Worm (Caenorhabditis elegans) whole organism, early embryonic: ENCODE results near the gene Y44A6B.3.

Experiments used
- B0310.2 ChIP-seq: sonication (generic microtip); optimal IDR thresholded peaks from 2 replicates; lab custom pipeline; 2016; ENCODE audit warnings: mild to moderate bottlenecking, missing genetic modification characterization, missing compliant biosample characterization
- F13C5.2 ChIP-seq: sonication (generic microtip); optimal IDR thresholded peaks from 2 replicates; lab custom pipeline; 2017; ENCODE audit warnings: mild to moderate bottlenecking, missing genetic modification characterization, inconsistent platforms, missing compliant biosample characterization
- aly-1 ChIP-seq: sonication (generic microtip); optimal IDR thresholded peaks from 2 replicates; lab custom pipeline; 2016; ENCODE audit warnings: missing genetic modification characterization, missing compliant biosample characterization
- ama-1 ChIP-seq: fragments of 150-350 bp; optimal IDR thresholded peaks from 2 replicates; lab custom pipeline; 2014
- ceh-13 ChIP-seq: fragments of 200-800 bp; sonication (Bioruptor generic); optimal IDR thresholded peaks from 2 replicates; lab custom pipeline; 2018; ENCODE audit warnings: mild to moderate bottlenecking, missing genetic modification characterization, missing compliant biosample characterization
- ceh-36 ChIP-seq: sonication (generic microtip); optimal IDR thresholded peaks from 2 replicates; lab custom pipeline; 2016; ENCODE audit warnings: missing genetic modification characterization, inconsistent platforms, missing compliant biosample characterization
- ets-7 ChIP-seq: sonication (generic microtip); optimal IDR thresholded peaks from 2 replicates; lab custom pipeline; 2016; ENCODE audit warnings: missing genotype, missing genetic modification characterization, missing compliant biosample characterization
- flt-1 ChIP-seq: fragments of 200-800 bp; sonication (Bioruptor generic); IDR thresholded peaks from 2 replicates; pipeline ENCODE4 v1.3.6; 2022; ENCODE audit warnings: missing genetic modification characterization, missing compliant biosample characterization
- hmbx-1 ChIP-seq: sonication (generic microtip); optimal IDR thresholded peaks from 2 replicates; lab custom pipeline; 2016; ENCODE audit warnings: mild to moderate bottlenecking, missing genetic modification characterization, missing compliant biosample characterization
- hmg-4 ChIP-seq: fragments of 200-800 bp; sonication (Bioruptor generic); optimal IDR thresholded peaks from 2 replicates; lab custom pipeline; 2018; ENCODE audit warnings: mild to moderate bottlenecking, missing genetic modification characterization, missing compliant biosample characterization
- hnd-1 ChIP-seq: sonication (generic microtip); optimal IDR thresholded peaks from 2 replicates; lab custom pipeline; 2016; ENCODE audit warnings: missing genetic modification characterization, missing compliant biosample characterization
- pes-1 ChIP-seq: fragments of 200-800 bp; sonication (Bioruptor generic); IDR thresholded peaks from 2 replicates; pipeline ENCODE4 v1.3.6; 2022; ENCODE audit warnings: missing genetic modification reagents, missing genetic modification characterization, missing compliant biosample characterization
- scrt-1 ChIP-seq: fragments of 200-800 bp; sonication (Bioruptor generic); IDR thresholded peaks from 2 replicates; pipeline ENCODE4 v1.3.6; 2022; ENCODE audit warnings: missing genetic modification characterization, missing compliant biosample characterization
- sea-1 ChIP-seq: fragments of 200-800 bp; sonication (Bioruptor generic); conservative IDR thresholded peaks from 2 replicates; pipeline ENCODE4 v1.3.6; 2022; ENCODE audit warnings: missing genetic modification characterization, missing compliant biosample characterization
- tbx-11 ChIP-seq: fragments of 200-800 bp; sonication (Bioruptor generic); IDR thresholded peaks from 2 replicates; pipeline ENCODE4 v1.3.6; 2022; ENCODE audit warnings: missing genetic modification characterization, missing compliant biosample characterization
- tbx-37 ChIP-seq: fragments of 200-800 bp; sonication (Bioruptor generic); conservative IDR thresholded peaks from 2 replicates; pipeline ENCODE4 v1.3.6; 2022; ENCODE audit warnings: missing genetic modification reagents, missing genetic modification characterization, missing compliant biosample characterization
- tra-4 ChIP-seq: sonication (generic microtip); optimal IDR thresholded peaks from 2 replicates; lab custom pipeline; 2017; ENCODE audit warnings: missing genetic modification characterization, missing compliant biosample characterization

Y44A6B.3 gene

ce11 chrV:20645479-20645878 is 7.2 kb upstream of the Y44A6B.3 start:
- TF ChIP-seq ama-1 (lab: Kevin White, UChicago) (no peak), hmg-4 (GFP tag; lab: Kevin White, UChicago) (no peak), tbx-11 (GFP tag; lab: Robert Waterston, UW) (no peak), tbx-37 (GFP tag; lab: Robert Waterston, UW) (no peak), scrt-1 (GFP tag; lab: Robert Waterston, UW) (no peak), hmbx-1 (tag; lab: Kevin White, UChicago) (no peak), sea-1 (GFP tag; lab: Robert Waterston, UW) (no peak), ets-7 (tag; lab: Kevin White, UChicago) (no peak), pes-1 (GFP tag; lab: Robert Waterston, UW) (no peak), B0310.2 (tag; lab: Kevin White, UChicago) (no peak), ceh-36 (tag; lab: Kevin White, UChicago) (no peak), F13C5.2 (tag; lab: Kevin White, UChicago) (no peak), tra-4 (tag; lab: Kevin White, UChicago) (no peak)

DNA sequence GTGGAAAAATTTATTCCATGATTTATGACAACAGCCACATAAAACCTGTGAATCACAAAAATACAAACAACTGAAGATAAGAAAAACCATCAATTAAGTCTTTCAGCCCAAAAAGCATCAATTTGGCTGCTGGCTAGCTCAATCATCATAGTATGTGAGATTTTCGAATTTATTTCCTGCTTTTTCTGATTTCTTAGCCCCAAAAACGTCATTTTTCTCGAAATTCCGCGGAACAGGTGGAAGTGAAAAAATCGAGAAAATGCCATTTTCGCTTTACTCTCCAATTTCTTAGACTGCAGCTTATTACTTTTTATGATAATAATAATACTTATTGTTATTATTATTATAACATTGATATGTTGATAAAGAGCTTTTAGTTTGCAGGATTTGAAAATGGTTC is 3.7 kb upstream of the Y44A6B.3 start, which contains the start of gene srxa-15:
TSS of gene srxa-15 (plus strand) at position 301 of the 400 bp plus-strand sequence.
- no peak for TF ChIP-seq hnd-1 (tag; lab: Kevin White, UChicago)

DNA sequence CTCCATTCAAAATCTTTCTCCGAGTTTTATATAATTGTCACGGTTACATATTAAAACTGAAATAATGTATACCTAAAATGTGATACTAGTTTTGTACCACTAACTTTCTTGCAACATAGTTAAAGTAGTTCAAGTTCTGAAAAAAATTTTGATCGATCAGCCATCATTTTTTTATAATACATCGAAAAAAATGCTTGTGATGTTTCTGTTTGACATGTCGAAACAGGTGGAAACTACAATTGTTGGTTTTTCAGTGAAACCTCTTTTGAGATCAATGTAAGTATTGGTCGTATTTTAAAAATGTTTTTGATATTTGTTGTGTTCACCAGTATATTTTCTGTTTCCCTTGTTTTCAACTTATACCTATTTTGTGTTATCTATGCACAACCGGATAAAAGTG is 1.1 kb upstream of the Y44A6B.3 start, which contains the start of gene srxa-14:
TSS of gene srxa-14 (plus strand) at position 301 of the 400 bp plus-strand sequence.
- TF ChIP-seq ceh-13 (GFP tag; lab: Kevin White, UChicago), result no peak
- TF ChIP-seq B0310.2 (tag; lab: Kevin White, UChicago), result no peak
- no peak for TF ChIP-seq ets-7 (tag; lab: Kevin White, UChicago)
- TF ChIP-seq tra-4 (tag; lab: Kevin White, UChicago), result no peak
- TF ChIP-seq F13C5.2 (tag; lab: Kevin White, UChicago), result no peak
- no peak for TF ChIP-seq sea-1 (GFP tag; lab: Robert Waterston, UW)
- TF ChIP-seq pes-1 (GFP tag; lab: Robert Waterston, UW), result no peak
- no peak for TF ChIP-seq hmbx-1 (tag; lab: Kevin White, UChicago)
- no peak for TF ChIP-seq hnd-1 (tag; lab: Kevin White, UChicago)
- no peak for TF ChIP-seq tbx-11 (GFP tag; lab: Robert Waterston, UW)
- no peak for TF ChIP-seq scrt-1 (GFP tag; lab: Robert Waterston, UW)
- TF ChIP-seq aly-1, result no peak
- TF ChIP-seq tbx-37 (GFP tag; lab: Robert Waterston, UW), result no peak
- TF ChIP-seq hmg-4 (GFP tag; lab: Kevin White, UChicago), result no peak
- no peak for TF ChIP-seq ceh-36 (tag; lab: Kevin White, UChicago)
- TF ChIP-seq flt-1, result no peak
- no peak for TF ChIP-seq ama-1 (lab: Kevin White, UChicago)

DNA sequence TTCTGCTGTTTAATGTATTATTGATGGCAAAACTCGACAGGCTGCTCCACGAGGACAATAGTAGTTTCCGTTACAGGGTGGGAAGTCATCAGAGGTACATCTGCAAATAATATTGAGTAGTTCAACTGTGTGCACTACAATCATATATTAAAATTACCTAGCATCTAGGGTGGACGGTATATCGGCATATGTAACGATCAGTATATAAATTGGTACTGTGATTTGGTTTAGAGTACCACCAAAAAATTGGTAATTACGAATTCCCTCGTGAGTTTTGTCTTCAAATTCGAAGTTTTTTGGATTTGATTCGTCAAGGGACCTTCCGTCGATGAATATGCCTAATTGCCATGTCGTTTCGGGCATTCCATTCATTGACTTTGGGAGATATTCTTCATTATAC is 1.4 kb downstream of the Y44A6B.3 start, which contains the start of gene ttr-13:
TSS of gene ttr-13 (minus strand) at position 101 of the 400 bp plus-strand sequence.
- TF ChIP-seq F13C5.2 (tag; lab: Kevin White, UChicago) (no peak), hmg-4 (GFP tag; lab: Kevin White, UChicago) (no peak), ets-7 (tag; lab: Kevin White, UChicago) (no peak), tra-4 (tag; lab: Kevin White, UChicago) (no peak), B0310.2 (tag; lab: Kevin White, UChicago) (no peak), tbx-37 (GFP tag; lab: Robert Waterston, UW) (no peak), aly-1 (no peak), hmbx-1 (tag; lab: Kevin White, UChicago) (no peak), hnd-1 (tag; lab: Kevin White, UChicago) (no peak), ama-1 (lab: Kevin White, UChicago) (no peak), scrt-1 (GFP tag; lab: Robert Waterston, UW) (no peak), sea-1 (GFP tag; lab: Robert Waterston, UW) (no peak), ceh-13 (GFP tag; lab: Kevin White, UChicago) (no peak), pes-1 (GFP tag; lab: Robert Waterston, UW) (no peak), tbx-11 (GFP tag; lab: Robert Waterston, UW) (no peak)

DNA sequence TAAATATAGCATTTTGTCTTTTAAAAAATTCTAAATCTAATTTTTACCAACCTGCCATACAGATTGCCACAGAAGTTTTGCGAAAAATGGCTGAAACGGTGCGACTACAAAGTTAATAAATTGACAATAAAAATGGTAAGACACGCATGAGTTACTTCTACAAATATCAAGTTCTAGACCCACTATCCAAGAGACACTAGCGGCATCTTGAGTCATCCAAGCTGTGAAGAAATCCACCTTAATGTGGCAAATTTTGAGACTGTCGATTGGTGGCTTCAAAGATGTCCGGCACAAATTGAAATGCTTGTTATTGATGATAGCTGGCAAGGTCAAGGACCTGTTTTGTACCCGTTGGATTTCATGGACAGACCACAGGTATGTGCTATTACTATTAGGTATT is 3.9 kb downstream of the Y44A6B.3 start, which contains the start of gene F46B3.16:
TSS of gene F46B3.16 (plus strand) at position 301 of the 400 bp plus-strand sequence.
- no peak for TF ChIP-seq ama-1 (lab: Kevin White, UChicago)
- TF ChIP-seq sea-1 (GFP tag; lab: Robert Waterston, UW), result no peak
- TF ChIP-seq tbx-37 (GFP tag; lab: Robert Waterston, UW), result no peak
- TF ChIP-seq ets-7 (tag; lab: Kevin White, UChicago), result no peak

ce11 chrV:20633619-20634018 is 4.6 kb downstream of the Y44A6B.3 start, which contains the start of gene F46B3.15:
TSS of gene F46B3.15 (minus strand) at chrV:20633719.
- no peak for TF ChIP-seq pes-1 (GFP tag; lab: Robert Waterston, UW)
- TF ChIP-seq hmg-4 (GFP tag; lab: Kevin White, UChicago), result no peak
- no peak for TF ChIP-seq ets-7 (tag; lab: Kevin White, UChicago)
- TF ChIP-seq ceh-13 (GFP tag; lab: Kevin White, UChicago), result no peak
- TF ChIP-seq scrt-1 (GFP tag; lab: Robert Waterston, UW), result no peak
- no peak for TF ChIP-seq tbx-11 (GFP tag; lab: Robert Waterston, UW)
- no peak for TF ChIP-seq ama-1 (lab: Kevin White, UChicago)
- TF ChIP-seq hnd-1 (tag; lab: Kevin White, UChicago), result no peak
- TF ChIP-seq flt-1, result no peak
- no peak for TF ChIP-seq ceh-36 (tag; lab: Kevin White, UChicago)
- TF ChIP-seq tra-4 (tag; lab: Kevin White, UChicago), result no peak
- no peak for TF ChIP-seq sea-1 (GFP tag; lab: Robert Waterston, UW)
- no peak for TF ChIP-seq aly-1
- TF ChIP-seq tbx-37 (GFP tag; lab: Robert Waterston, UW), result no peak
- no peak for TF ChIP-seq hmbx-1 (tag; lab: Kevin White, UChicago)
- TF ChIP-seq B0310.2 (tag; lab: Kevin White, UChicago), result no peak
- TF ChIP-seq F13C5.2 (tag; lab: Kevin White, UChicago), result no peak

- TF ChIP-seq hnd-1 (tag; lab: Kevin White, UChicago) (no peak), ama-1 (lab: Kevin White, UChicago) (no peak), sea-1 (GFP tag; lab: Robert Waterston, UW) (no peak), tbx-11 (GFP tag; lab: Robert Waterston, UW) (no peak), hmbx-1 (tag; lab: Kevin White, UChicago) (no peak), hmg-4 (GFP tag; lab: Kevin White, UChicago) (no peak), ceh-13 (GFP tag; lab: Kevin White, UChicago) (no peak), tbx-37 (GFP tag; lab: Robert Waterston, UW) (no peak), flt-1 (no peak), pes-1 (GFP tag; lab: Robert Waterston, UW) (no peak), scrt-1 (GFP tag; lab: Robert Waterston, UW) (no peak), ceh-36 (tag; lab: Kevin White, UChicago) (no peak), B0310.2 (tag; lab: Kevin White, UChicago) (no peak), ets-7 (tag; lab: Kevin White, UChicago) (no peak), aly-1 (no peak), tra-4 (tag; lab: Kevin White, UChicago) (no peak), F13C5.2 (tag; lab: Kevin White, UChicago) (no peak)
Observed at ce11 chrV:20631255-20631654, 7.0 kb downstream of the Y44A6B.3 start, which contains the start of gene F46B3.14. TSS of gene F46B3.14 (minus strand) at chrV:20631355.
